Worm (Caenorhabditis elegans) whole organism, L3 larva: ENCODE results near the gene ttr-18.

Experiments used
- aly-2 ChIP-seq: fragments of 150-350 bp; optimal IDR thresholded peaks from 2 replicates; lab custom pipeline; 2014; ENCODE audit warnings: missing biosample characterization, missing genetic modification characterization
- snpc-4 ChIP-seq: fragments of 150-350 bp; optimal IDR thresholded peaks from 2 replicates; lab custom pipeline; 2014; ENCODE audit warnings: missing biosample characterization, missing genetic modification characterization

- no peak for TF ChIP-seq aly-2
- no peak for TF ChIP-seq snpc-4 (tag; lab: Kevin White, UChicago)
Observed at ce11 chrII:11484600-11484999, 1.9 kb downstream of the ttr-18 start.
